Fruit fly (Drosophila melanogaster) S2 (cell line): ENCODE measurements around the gene Oatp33Eb.

Experiments used
- CG8478 ChIP-seq: fragments of >200 bp; optimal IDR thresholded peaks from 2 replicates; lab custom pipeline; 2018
- CTCF ChIP-seq, 2 experiments: fragments of >200 bp; optimal IDR thresholded peaks; 2 replicates each; lab custom pipeline; 2018

DNA sequence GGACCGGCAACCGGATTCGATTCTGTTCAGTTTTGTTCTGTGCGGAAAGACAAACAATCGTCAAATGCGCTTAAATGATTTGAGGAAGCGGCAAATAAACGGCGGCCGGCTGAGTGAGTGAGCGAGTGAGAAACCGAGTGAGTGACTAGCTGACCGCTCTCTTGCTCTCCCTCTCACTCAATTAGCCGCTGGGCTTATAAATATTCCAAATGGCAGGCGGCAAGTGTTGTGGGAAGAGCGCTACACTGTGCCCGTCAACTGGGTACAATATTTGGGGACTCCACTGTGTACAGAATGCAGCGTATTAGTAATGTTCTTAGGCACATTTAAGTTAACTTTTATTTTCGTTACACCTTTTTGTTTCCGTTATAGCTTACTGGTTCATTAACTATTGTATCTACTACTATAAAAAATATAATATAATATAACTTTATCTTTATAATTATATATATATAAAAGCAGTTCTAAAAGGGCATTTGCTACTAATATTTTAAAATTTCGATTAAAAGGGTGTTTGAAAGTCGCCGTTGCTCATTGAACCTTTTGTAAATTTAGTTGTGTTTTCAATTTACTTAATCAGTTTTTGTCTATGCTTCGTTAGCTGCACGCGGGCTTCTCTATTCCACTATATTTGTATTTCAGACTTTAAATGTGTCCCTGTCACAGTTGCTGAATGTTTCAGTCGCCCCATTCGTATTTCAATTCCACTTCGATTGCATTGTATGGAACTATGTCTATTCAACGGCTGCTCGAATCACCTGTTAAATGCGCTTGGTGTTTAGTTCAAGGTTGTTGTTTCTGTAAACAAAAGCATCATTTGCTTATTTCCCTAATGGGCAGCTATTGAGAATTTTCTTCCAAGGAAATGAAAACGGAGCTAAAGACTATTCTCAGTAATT, 26.2 kb upstream of the Oatp33Eb start:
- no peak for TF ChIP-seq CG8478 (lab: Kevin White, UChicago)
- no peak for TF ChIP-seq CTCF (optimal IDR thresholded peaks at IDR 0.05; lab: Kevin White, UChicago)
